Fruit fly (Drosophila melanogaster) whole organism, embryonic: ENCODE data around the gene Ets97D.
A peak's percentile ranks its signal among the peaks of the same experiment; 100 is the strongest.

Source experiments
- CG10267 ChIP-seq: fragments of 200-800 bp; sonication (Bioruptor generic); optimal IDR thresholded peaks from 2 replicates; lab custom pipeline; 2018; ENCODE audit warnings: missing biosample characterization, mild to moderate bottlenecking, missing genetic modification characterization, moderate library complexity
- CG12104 ChIP-seq: fragments of 200-800 bp; sonication (Bioruptor generic); optimal IDR thresholded peaks from 3 replicates; lab custom pipeline; 2016; ENCODE audit warnings: missing biosample characterization, missing genetic modification characterization
- CG12219 ChIP-seq: fragments of 200-800 bp; sonication (Bioruptor generic); optimal IDR thresholded peaks from 3 replicates; lab custom pipeline; 2018; ENCODE audit warnings: missing biosample characterization, mild to moderate bottlenecking, missing genetic modification characterization
- CG12236 ChIP-seq: fragments of 200-800 bp; sonication (Bioruptor generic); optimal IDR thresholded peaks from 2 replicates; lab custom pipeline; 2016; ENCODE audit warnings: missing biosample characterization, missing genetic modification characterization
- CG12299 ChIP-seq: fragments of 200-800 bp; sonication (Bioruptor generic); optimal IDR thresholded peaks from 2 replicates; lab custom pipeline; 2018; ENCODE audit warnings: missing biosample characterization, mild to moderate bottlenecking, missing genetic modification characterization
- CG13424 ChIP-seq: fragments of 200-800 bp; sonication (Bioruptor generic); optimal IDR thresholded peaks from 2 replicates; lab custom pipeline; 2019; ENCODE audit warnings: missing biosample characterization, mild to moderate bottlenecking, missing genetic modification characterization, moderate library complexity
- CG13624 ChIP-seq: fragments of 200-800 bp; sonication (Bioruptor generic); optimal IDR thresholded peaks from 2 replicates; lab custom pipeline; 2016; ENCODE audit warnings: missing biosample characterization, missing genetic modification characterization
- CG13775 ChIP-seq: fragments of 200-800 bp; sonication (Bioruptor generic); optimal IDR thresholded peaks from 3 replicates; lab custom pipeline; 2017; ENCODE audit warnings: missing biosample characterization, mild to moderate bottlenecking, missing genetic modification characterization
- CG14050 ChIP-seq: fragments of 200-800 bp; sonication (Bioruptor generic); IDR thresholded peaks from 3 replicates; pipeline ENCODE4 v1.3.6; 2022; ENCODE audit warnings: missing biosample characterization, missing genetic modification characterization
- CG16779 ChIP-seq: fragments of 200-800 bp; sonication (Bioruptor generic); IDR thresholded peaks from 2 replicates; pipeline ENCODE4 v1.3.6; 2022; ENCODE audit warnings: missing biosample characterization, missing genetic modification characterization
- CG16863 ChIP-seq: fragments of 200-800 bp; sonication (Bioruptor generic); optimal IDR thresholded peaks from 3 replicates; lab custom pipeline; 2016; ENCODE audit warnings: missing biosample characterization, missing genetic modification characterization
- CG17612 ChIP-seq: fragments of 200-800 bp; sonication (Bioruptor generic); IDR thresholded peaks from 2 replicates; pipeline ENCODE4 v1.3.6; 2022; ENCODE audit warnings: missing biosample characterization, missing genetic modification characterization
- CG17829 ChIP-seq: fragments of 200-800 bp; optimal IDR thresholded peaks from 2 replicates; lab custom pipeline; 2019; ENCODE audit warnings: missing biosample characterization, mild to moderate bottlenecking, missing genetic modification characterization, moderate library complexity
- CG1832 ChIP-seq: fragments of 200-800 bp; sonication (Bioruptor generic); optimal IDR thresholded peaks from 2 replicates; lab custom pipeline; 2017; ENCODE audit warnings: missing biosample characterization, mild to moderate bottlenecking, missing genetic modification characterization, inconsistent platforms
- CG33557 ChIP-seq: fragments of 200-800 bp; sonication (Bioruptor generic); optimal IDR thresholded peaks from 2 replicates; lab custom pipeline; 2019; ENCODE audit warnings: missing biosample characterization, mild to moderate bottlenecking, missing genetic modification characterization, moderate library complexity
- CG4820 ChIP-seq: fragments of 200-800 bp; sonication (Bioruptor generic); optimal IDR thresholded peaks from 3 replicates; lab custom pipeline; 2016; ENCODE audit warnings: missing biosample characterization, missing genetic modification characterization
- CG5180 ChIP-seq: fragments of 200-800 bp; sonication (Bioruptor generic); optimal IDR thresholded peaks from 3 replicates; lab custom pipeline; 2017; ENCODE audit warnings: missing biosample characterization, missing genetic modification characterization, mild to moderate bottlenecking, moderate library complexity, missing genetic modification reagents
- CG6654 ChIP-seq: fragments of 200-800 bp; sonication (Bioruptor generic); optimal IDR thresholded peaks from 2 replicates; lab custom pipeline; 2017; ENCODE audit warnings: missing biosample characterization, mild to moderate bottlenecking, missing genetic modification characterization
- CG6683 ChIP-seq: fragments of 200-800 bp; sonication (Bioruptor generic); optimal IDR thresholded peaks from 2 replicates; lab custom pipeline; 2017; ENCODE audit warnings: missing biosample characterization, mild to moderate bottlenecking, missing genetic modification characterization, missing genetic modification reagents
- CG7987 ChIP-seq: fragments of 200-800 bp; sonication (Bioruptor generic); optimal IDR thresholded peaks from 2 replicates; lab custom pipeline; 2018; ENCODE audit warnings: missing biosample characterization, mild to moderate bottlenecking, missing genetic modification characterization, moderate library complexity
- CG9215 ChIP-seq: fragments of 200-800 bp; sonication (Bioruptor generic); IDR thresholded peaks from 2 replicates; pipeline ENCODE4 v1.3.6; 2022; ENCODE audit warnings: missing biosample characterization, missing genetic modification characterization
- CHES-1-like ChIP-seq: fragments of 200-800 bp; sonication (Bioruptor generic); optimal IDR thresholded peaks from 2 replicates; lab custom pipeline; 2016; ENCODE audit warnings: missing biosample characterization, missing genetic modification characterization
- Drgx ChIP-seq: fragments of 200-800 bp; sonication (Bioruptor generic); IDR thresholded peaks from 2 replicates; pipeline ENCODE4 v1.3.6; 2022; ENCODE audit warnings: missing biosample characterization, missing genetic modification characterization
- Ets65A ChIP-seq: fragments of 200-800 bp; sonication (Bioruptor generic); peaks from one replicate; lab custom pipeline; 2016; ENCODE audit warnings: missing biosample characterization, missing genetic modification characterization
- H2.0 ChIP-seq: fragments of 200-800 bp; sonication (Bioruptor generic); IDR thresholded peaks from 2 replicates; pipeline ENCODE4 v1.3.6; 2022; ENCODE audit warnings: missing biosample characterization, missing genetic modification characterization
- HHEX ChIP-seq: fragments of 200-800 bp; sonication (Bioruptor generic); optimal IDR thresholded peaks from 3 replicates; lab custom pipeline; 2017; ENCODE audit warnings: missing biosample characterization, mild to moderate bottlenecking, missing genetic modification characterization, missing genetic modification reagents
- HmgZ ChIP-seq: fragments of 200-800 bp; sonication (Bioruptor generic); optimal IDR thresholded peaks from 2 replicates; lab custom pipeline; 2018; ENCODE audit warnings: missing biosample characterization, mild to moderate bottlenecking, missing genetic modification characterization
- NfI ChIP-seq: fragments of 200-800 bp; sonication (Bioruptor generic); optimal IDR thresholded peaks from 3 replicates; lab custom pipeline; 2018; ENCODE audit warnings: missing biosample characterization, mild to moderate bottlenecking, missing genetic modification characterization, moderate library complexity
- Optix ChIP-seq: fragments of 200-800 bp; sonication (Bioruptor generic); IDR thresholded peaks from 3 replicates; pipeline ENCODE4 v1.3.6; 2022; ENCODE audit warnings: missing biosample characterization, missing genetic modification characterization
- Sin3A ChIP-seq: fragments of >200 bp; optimal IDR thresholded peaks from 2 replicates; lab custom pipeline; 2018
- Six4 ChIP-seq: fragments of 200-800 bp; sonication (Bioruptor generic); optimal IDR thresholded peaks from 2 replicates; lab custom pipeline; 2016; ENCODE audit warnings: missing biosample characterization, missing genetic modification characterization
- Sry-β ChIP-seq: fragments of 200-800 bp; sonication (Bioruptor generic); optimal IDR thresholded peaks from 2 replicates; lab custom pipeline; 2018; ENCODE audit warnings: missing biosample characterization, mild to moderate bottlenecking, missing genetic modification characterization, moderate library complexity
- Vsx1 ChIP-seq: fragments of 200-800 bp; sonication (Bioruptor generic); optimal IDR thresholded peaks from 2 replicates; lab custom pipeline; 2017; ENCODE audit warnings: missing biosample characterization, mild to moderate bottlenecking, missing genetic modification characterization, missing genetic modification reagents
- al ChIP-seq: fragments of 200-800 bp; sonication (Bioruptor generic); IDR thresholded peaks from 2 replicates; pipeline ENCODE4 v1.3.6; 2022; ENCODE audit warnings: missing biosample characterization, missing genetic modification characterization
- az2 ChIP-seq: fragments of 200-800 bp; sonication (Bioruptor generic); optimal IDR thresholded peaks from 3 replicates; lab custom pipeline; 2016; ENCODE audit warnings: missing biosample characterization, missing genetic modification characterization
- crol ChIP-seq: fragments of 200-800 bp; sonication (Bioruptor generic); IDR thresholded peaks from 2 replicates; pipeline ENCODE4 v1.3.6; 2022; ENCODE audit warnings: missing biosample characterization, missing genetic modification characterization
- dmrt11E ChIP-seq: fragments of 200-800 bp; sonication (Bioruptor generic); optimal IDR thresholded peaks from 3 replicates; lab custom pipeline; 2018; ENCODE audit warnings: missing biosample characterization, mild to moderate bottlenecking, missing genetic modification characterization, moderate library complexity
- esg ChIP-seq: fragments of 200-800 bp; sonication (Bioruptor generic); conservative IDR thresholded peaks from 2 replicates; pipeline ENCODE4 v1.3.6; 2022; ENCODE audit warnings: missing biosample characterization, missing genetic modification characterization
- inv ChIP-seq: fragments of 200-800 bp; sonication (Bioruptor generic); IDR thresholded peaks from 2 replicates; pipeline ENCODE4 v1.3.6; 2022; ENCODE audit warnings: missing biosample characterization, missing genetic modification characterization; ENCODE audit not compliant: partially characterized antibody
- lilli ChIP-seq: fragments of 200-800 bp; sonication (Bioruptor generic); optimal IDR thresholded peaks from 3 replicates; lab custom pipeline; 2016; ENCODE audit warnings: missing biosample characterization, missing genetic modification characterization
- lov ChIP-seq, 2 experiments: fragments of 200-800 bp in 1 of 2; fragments of >200 bp in 1 of 2; sonication (Bioruptor generic) in 1 of 2; IDR thresholded peaks in 1 of 2; optimal IDR thresholded peaks in 1 of 2; 2 replicates in 1 of 2; 3 replicates in 1 of 2; pipeline versions ENCODE4 v1.3.6 to Lab custom; 2017 to 2022; ENCODE audit warnings: missing biosample characterization in 1 of 2, missing genetic modification characterization in 1 of 2
- luna ChIP-seq: fragments of 200-800 bp; sonication (Bioruptor generic); optimal IDR thresholded peaks from 2 replicates; lab custom pipeline; 2016; ENCODE audit warnings: missing biosample characterization, missing genetic modification characterization
- pfk ChIP-seq: fragments of 200-800 bp; sonication (Bioruptor generic); optimal IDR thresholded peaks from 2 replicates; lab custom pipeline; 2018; ENCODE audit warnings: missing biosample characterization, mild to moderate bottlenecking, missing genetic modification characterization, moderate library complexity
- schlank ChIP-seq: fragments of 200-800 bp; sonication (Bioruptor generic); optimal IDR thresholded peaks from 2 replicates; lab custom pipeline; 2018; ENCODE audit warnings: missing biosample characterization, mild to moderate bottlenecking, missing genetic modification characterization
- scrt ChIP-seq: fragments of 200-800 bp; sonication (Bioruptor generic); optimal IDR thresholded peaks from 2 replicates; lab custom pipeline; 2018; ENCODE audit warnings: missing biosample characterization, mild to moderate bottlenecking, missing genetic modification characterization, moderate library complexity
- so ChIP-seq: fragments of 200-800 bp; sonication (Bioruptor generic); IDR thresholded peaks from 3 replicates; pipeline ENCODE4 v1.3.6; 2022; ENCODE audit warnings: missing biosample characterization, missing genetic modification characterization
- tna ChIP-seq: fragments of 200-800 bp; sonication (Bioruptor generic); IDR thresholded peaks from 2 replicates; pipeline ENCODE4 v1.3.6; 2022; ENCODE audit warnings: missing biosample characterization, missing genetic modification characterization; ENCODE audit not compliant: partially characterized antibody
- trh ChIP-seq: fragments of 200-800 bp; sonication (Bioruptor generic); optimal IDR thresholded peaks from 2 replicates; lab custom pipeline; 2016; ENCODE audit warnings: missing biosample characterization, missing genetic modification characterization
- ttk ChIP-seq: fragments of 200-800 bp; sonication (Bioruptor generic); IDR thresholded peaks from 2 replicates; pipeline ENCODE4 v2.1.2; 2022; ENCODE audit warnings: missing biosample characterization, missing genetic modification characterization
- yki ChIP-seq: fragments of >200 bp; optimal IDR thresholded peaks from 3 replicates; lab custom pipeline; 2018
- zen2 ChIP-seq: fragments of 200-800 bp; sonication (Bioruptor generic); IDR thresholded peaks from 3 replicates; pipeline ENCODE4 v1.3.6; 2022; ENCODE audit warnings: missing biosample characterization, missing genetic modification characterization; ENCODE audit not compliant: partially characterized antibody
- zfh1 ChIP-seq: fragments of 200-800 bp; sonication (Bioruptor generic); IDR thresholded peaks from 3 replicates; pipeline ENCODE4 v1.3.6; 2022; ENCODE audit warnings: missing biosample characterization, missing genetic modification characterization

Gene Ets97D

dm6 chr3R:26937423-26937822 is 24.7 kb upstream of the Ets97D start (continued):
- TF ChIP-seq CG4820 (GFP tag; lab: Kevin White, UChicago) (peak; percentile 44), zen2 (GFP tag; lab: Robert Waterston, UW) (no peak), dmrt11E (no peak), HHEX (GFP tag; lab: Kevin White, UChicago) (peak; percentile 52), CG12299 (no peak), CG6654 (no peak), CG12236 (GFP tag; lab: Kevin White, UChicago) (no peak), CG13424 (peak; percentile 48), Ets65A (peak; percentile 94), luna (GFP tag; lab: Kevin White, UChicago) (no peak), CG10267 (peak; percentile 5), CG12104 (GFP tag; lab: Kevin White, UChicago) (no peak), CG17829 (peak; percentile 32), CG5180 (GFP tag; lab: Kevin White, UChicago) (peak; percentile 68), CG6683 (GFP tag; lab: Kevin White, UChicago) (peak; percentile 3), Drgx (GFP tag; lab: Robert Waterston, UW) (no peak), HmgZ (tag; lab: Kevin White, UChicago) (peak; percentile 34), schlank (tag; lab: Kevin White, UChicago) (no peak), CG1832 (no peak), CG14050 (GFP tag; lab: Robert Waterston, UW) (no peak), CG7987 (no peak), Vsx1 (GFP tag; lab: Kevin White, UChicago) (no peak), yki (lab: Kevin White, UChicago) (no peak), CG17612 (GFP tag; lab: Robert Waterston, UW) (no peak), crol (GFP tag; lab: Robert Waterston, UW) (no peak), CG33557 (no peak), pfk (GFP tag; lab: Kevin White, UChicago) (no peak), inv (GFP tag; lab: Robert Waterston, UW) (no peak), scrt (GFP tag; lab: Kevin White, UChicago) (peak; percentile 22), al (GFP tag; lab: Robert Waterston, UW) (no peak), H2.0 (GFP tag; lab: Robert Waterston, UW) (no peak), CG12219 (GFP tag; lab: Kevin White, UChicago) (peak; percentile 56), az2 (GFP tag; lab: Kevin White, UChicago) (peak; percentile 39), CHES-1-like (GFP tag; lab: Kevin White, UChicago) (no peak), CG13624 (GFP tag; lab: Kevin White, UChicago) (peak; percentile 35), Sry-β (GFP tag; lab: Kevin White, UChicago) (no peak), CG16779 (GFP tag; lab: Robert Waterston, UW) (no peak), lilli (peak; percentile 40), esg (GFP tag; lab: Robert Waterston, UW) (no peak; the same call in 1 of the 2 replicates), Optix (GFP tag; lab: Robert Waterston, UW) (no peak), CG13775 (GFP tag; lab: Kevin White, UChicago) (peak; percentile 29), zfh1 (GFP tag; lab: Robert Waterston, UW) (0 out of 3 replicates have a peak, but pooled peaks have one; percentile 31), CG16863 (GFP tag; lab: Kevin White, UChicago) (peak; percentile 21), Six4 (GFP tag; lab: Kevin White, UChicago) (no peak), lov (optimal IDR thresholded peaks at IDR 0.05; lab: Kevin White, UChicago) (no peak), lov (GFP tag; IDR thresholded peaks at IDR 0.05; lab: Robert Waterston, UW) (no peak), so (GFP tag; lab: Robert Waterston, UW) (no peak), trh (GFP tag; lab: Kevin White, UChicago) (no peak), ttk (GFP tag; lab: Robert Waterston, UW) (no peak), tna (GFP tag; lab: Robert Waterston, UW) (no peak), CG9215 (GFP tag; lab: Robert Waterston, UW) (no peak), NfI (GFP tag; lab: Kevin White, UChicago) (peak; percentile 39), Sin3A (lab: Kevin White, UChicago) (no peak)
